Worm (Caenorhabditis elegans): Measurements from ENCODE around the gene C33H5.13.

The C33H5.13 gene

DNA sequence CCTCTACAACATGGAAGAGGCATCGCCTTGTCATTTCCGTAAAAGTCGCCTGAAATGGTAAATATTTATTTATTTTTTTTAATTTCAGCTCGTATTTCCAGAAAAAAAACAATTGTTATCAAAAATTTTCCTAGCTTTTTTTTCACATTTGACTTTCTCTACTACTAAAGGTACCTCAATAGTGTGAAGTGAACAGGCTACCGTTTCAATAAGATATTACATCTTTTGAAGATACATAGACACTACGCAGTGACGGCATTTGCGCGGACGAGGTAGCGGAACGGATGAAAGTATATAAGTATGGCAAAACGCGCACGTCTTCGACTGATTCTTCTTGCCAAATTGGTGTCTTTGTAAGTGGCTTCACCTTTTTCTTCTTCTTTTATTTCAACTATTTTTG, 39.0 kb downstream of the C33H5.13 start, which contains the start of gene col-14:
Gene col-14, plus strand, starts transcription at position 301 of the 400 bp plus-strand sequence.
- TF ChIP-seq blmp-1 (tag; optimal IDR thresholded peaks at IDR 0.05), result no peak

DNA sequence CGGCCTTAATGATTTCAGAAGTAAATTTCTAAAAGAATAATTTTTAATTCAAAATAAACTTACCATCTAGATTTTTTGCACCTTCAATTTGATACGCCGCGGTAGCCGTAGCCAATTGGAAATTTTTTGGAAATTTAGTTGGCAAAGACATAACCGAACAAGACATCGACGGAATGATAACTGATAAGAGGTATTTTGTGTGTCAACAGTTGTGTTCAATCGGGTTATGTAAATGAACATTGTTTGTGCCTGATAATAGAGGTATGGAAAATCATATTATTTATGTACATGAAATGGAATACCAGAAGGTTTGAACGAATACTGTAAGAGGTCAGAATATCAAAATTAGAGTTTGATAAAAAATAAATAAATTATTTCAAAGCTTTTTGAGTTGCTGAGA, 44.2 kb downstream of the C33H5.13 start, which contains the start of gene klo-1:
Gene klo-1, minus strand, starts transcription at position 388 of the 400 bp plus-strand sequence.
- TF ChIP-seq nhr-28 (tag; optimal IDR thresholded peaks at IDR 0.05) (no peak), ceh-43 (GFP tag; optimal IDR thresholded peaks at IDR 0.05) (no peak), nhr-237 (tag; optimal IDR thresholded peaks at IDR 0.05) (no peak), sem-2 (GFP tag; optimal IDR thresholded peaks at IDR 0.05) (no peak), lin-32 (GFP tag; optimal IDR thresholded peaks at IDR 0.05) (no peak), lsy-2 (tag; optimal IDR thresholded peaks at IDR 0.05) (no peak), cnd-1 (tag; optimal IDR thresholded peaks at IDR 0.05) (no peak), ceh-83 (GFP tag; optimal IDR thresholded peaks at IDR 0.05) (no peak), ham-2 (GFP tag; optimal IDR thresholded peaks at IDR 0.05) (no peak), zip-8 (tag; optimal IDR thresholded peaks at IDR 0.05) (no peak), ztf-11 (tag; optimal IDR thresholded peaks at IDR 0.05) (no peak), blmp-1 (tag; optimal IDR thresholded peaks at IDR 0.05) (no peak), tbx-8 (GFP tag; optimal IDR thresholded peaks at IDR 0.05) (no peak), unc-39 (tag; optimal IDR thresholded peaks at IDR 0.05) (no peak), mab-5 (tag; optimal IDR thresholded peaks at IDR 0.05) (no peak), elt-3 (tag; optimal IDR thresholded peaks at IDR 0.05) (no peak), unc-62 (GFP tag; optimal IDR thresholded peaks at IDR 0.05) (no peak)

DNA sequence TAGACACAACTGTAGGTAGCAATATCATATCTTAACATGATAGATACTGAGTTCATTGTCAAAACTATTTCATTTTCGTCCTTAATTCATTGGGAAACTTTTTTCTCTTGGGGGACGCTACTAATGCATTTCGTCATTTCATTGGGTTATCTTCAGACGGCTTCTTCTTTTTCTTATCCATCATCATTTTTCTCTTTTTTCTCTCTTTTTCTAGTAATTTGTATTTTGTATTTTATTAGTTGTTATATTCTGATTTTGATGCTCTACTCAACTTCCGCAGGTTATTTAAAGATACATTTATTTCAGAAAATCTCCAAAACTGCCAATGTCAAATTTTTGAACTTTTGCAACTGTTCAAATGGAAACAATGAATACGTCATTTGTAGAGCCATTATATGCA, 48.5 kb downstream of the C33H5.13 start, which contains the start of gene npr-35:
Gene npr-35, plus strand, starts transcription at position 301 of the 400 bp plus-strand sequence.
- no peak for TF ChIP-seq mab-5 (tag; optimal IDR thresholded peaks at IDR 0.05)
- no peak for TF ChIP-seq lsy-2 (tag; optimal IDR thresholded peaks at IDR 0.05)
- TF ChIP-seq ceh-83 (GFP tag; optimal IDR thresholded peaks at IDR 0.05), result no peak
- no peak for TF ChIP-seq nhr-12 (tag; optimal IDR thresholded peaks at IDR 0.05)
- TF ChIP-seq drap-1 (GFP tag; optimal IDR thresholded peaks at IDR 0.05), result no peak
- TF ChIP-seq nhr-28 (tag; optimal IDR thresholded peaks at IDR 0.05), result no peak
- TF ChIP-seq ztf-11 (tag; optimal IDR thresholded peaks at IDR 0.05), result no peak
- no peak for TF ChIP-seq blmp-1 (tag; optimal IDR thresholded peaks at IDR 0.05)
- TF ChIP-seq tbx-8 (GFP tag; optimal IDR thresholded peaks at IDR 0.05), result no peak

Measured in whole organism, mixed stage, embryonic.